Worm (Caenorhabditis elegans) whole organism, mixed stage, embryonic: ENCODE results near the gene ZC250.5.

ENCODE experiments used
- drap-1 ChIP-seq: fragments of 200-800 bp; sonication (Bioruptor generic); optimal IDR thresholded peaks from 3 replicates; lab custom pipeline; 2018; ENCODE audit warnings: mild to moderate bottlenecking, missing genetic modification characterization, missing compliant biosample characterization
- nhr-237 ChIP-seq: fragments of 150-350 bp; optimal IDR thresholded peaks from 2 replicates; lab custom pipeline; 2014; ENCODE audit warnings: missing biosample characterization, missing genetic modification characterization
- snpc-4 ChIP-seq: fragments of 150-350 bp; optimal IDR thresholded peaks from 2 replicates; lab custom pipeline; 2014; ENCODE audit warnings: missing biosample characterization, missing genetic modification characterization

ce11 chrV:5758780-5759179, 46.8 kb upstream of the ZC250.5 start, which contains the start of gene C53A3.4:
- TF ChIP-seq drap-1, result no peak
- TF ChIP-seq nhr-237, result no peak
- no peak for TF ChIP-seq snpc-4 (tag; lab: Kevin White, UChicago)
